Worm (Caenorhabditis elegans) whole organism, mixed stage, embryonic: ENCODE results near the gene prx-12.

ENCODE experiments used
- M03D4.4 ChIP-seq: sonication (generic microtip); optimal IDR thresholded peaks from 2 replicates; lab custom pipeline; 2017; ENCODE audit warnings: mild to moderate bottlenecking, missing genetic modification characterization, missing compliant biosample characterization
- ceh-39 ChIP-seq: fragments of 150-350 bp; optimal IDR thresholded peaks from 2 replicates; lab custom pipeline; 2014; ENCODE audit warnings: missing biosample characterization, missing genetic modification characterization
- ceh-43 ChIP-seq: fragments of 200-800 bp; sonication (Bioruptor generic); optimal IDR thresholded peaks from 2 replicates; lab custom pipeline; 2018; ENCODE audit warnings: mild to moderate bottlenecking, missing genetic modification characterization, moderate library complexity, missing compliant biosample characterization
- ceh-83 ChIP-seq: fragments of 200-800 bp; sonication (Bioruptor generic); optimal IDR thresholded peaks from 2 replicates; lab custom pipeline; 2018; ENCODE audit warnings: mild to moderate bottlenecking, missing genetic modification characterization, missing compliant biosample characterization
- ces-1 ChIP-seq: fragments of 150-350 bp; optimal IDR thresholded peaks from 2 replicates; lab custom pipeline; 2014; ENCODE audit warnings: missing biosample characterization, missing genetic modification reagents, missing genetic modification characterization
- cnd-1 ChIP-seq: fragments of 200-800 bp; sonication (Bioruptor generic); optimal IDR thresholded peaks from 2 replicates; lab custom pipeline; 2018; ENCODE audit warnings: mild to moderate bottlenecking, missing genetic modification characterization, missing compliant biosample characterization
- drap-1 ChIP-seq: fragments of 200-800 bp; sonication (Bioruptor generic); optimal IDR thresholded peaks from 3 replicates; lab custom pipeline; 2018; ENCODE audit warnings: mild to moderate bottlenecking, missing genetic modification characterization, missing compliant biosample characterization
- elt-1 ChIP-seq: sonication (generic microtip); optimal IDR thresholded peaks from 2 replicates; lab custom pipeline; 2017; ENCODE audit warnings: missing genetic modification characterization, mild to moderate bottlenecking, missing compliant biosample characterization, antibody characterized with exemption, moderate library complexity, borderline replicate concordance; ENCODE audit not compliant: insufficient read depth
- elt-3 ChIP-seq: fragments of 150-350 bp; optimal IDR thresholded peaks from 2 replicates; lab custom pipeline; 2014; ENCODE audit warnings: missing biosample characterization, missing genetic modification characterization
- flh-1 ChIP-seq: fragments of 200-800 bp; sonication (Bioruptor generic); optimal IDR thresholded peaks from 2 replicates; lab custom pipeline; 2018; ENCODE audit warnings: mild to moderate bottlenecking, missing genetic modification characterization, moderate library complexity, missing compliant biosample characterization
- ham-2 ChIP-seq: fragments of 200-800 bp; sonication (Bioruptor generic); optimal IDR thresholded peaks from 2 replicates; lab custom pipeline; 2018; ENCODE audit warnings: mild to moderate bottlenecking, missing genetic modification characterization, missing compliant biosample characterization
- hlh-1 ChIP-seq: fragments of 150-350 bp; optimal IDR thresholded peaks from 2 replicates; lab custom pipeline; 2014; ENCODE audit warnings: missing biosample characterization, missing genetic modification reagents, missing genetic modification characterization
- lin-13 ChIP-seq: fragments of 150-350 bp; optimal IDR thresholded peaks from 2 replicates; lab custom pipeline; 2014; ENCODE audit warnings: missing biosample characterization, missing genetic modification characterization
- lin-32 ChIP-seq: fragments of 200-800 bp; sonication (Bioruptor generic); optimal IDR thresholded peaks from 2 replicates; lab custom pipeline; 2018; ENCODE audit warnings: mild to moderate bottlenecking, missing genetic modification characterization, missing compliant biosample characterization
- lsy-2 ChIP-seq: fragments of 150-350 bp; optimal IDR thresholded peaks from 2 replicates; lab custom pipeline; 2014; ENCODE audit warnings: missing biosample characterization, missing genetic modification characterization
- mab-5 ChIP-seq: fragments of 150-350 bp; optimal IDR thresholded peaks from 2 replicates; lab custom pipeline; 2014; ENCODE audit warnings: missing biosample characterization, missing genetic modification characterization
- mls-2 ChIP-seq: sonication (generic microtip); optimal IDR thresholded peaks from 2 replicates; lab custom pipeline; 2016; ENCODE audit warnings: mild to moderate bottlenecking, missing genetic modification characterization, moderate library complexity, missing compliant biosample characterization
- nhr-12 ChIP-seq: fragments of 150-350 bp; optimal IDR thresholded peaks from 2 replicates; lab custom pipeline; 2014; ENCODE audit warnings: missing biosample characterization, missing genetic modification characterization
- nhr-2 ChIP-seq: fragments of 150-350 bp; optimal IDR thresholded peaks from 2 replicates; lab custom pipeline; 2014; ENCODE audit warnings: missing biosample characterization, missing genetic modification characterization
- nhr-237 ChIP-seq: fragments of 150-350 bp; optimal IDR thresholded peaks from 2 replicates; lab custom pipeline; 2014; ENCODE audit warnings: missing biosample characterization, missing genetic modification characterization
- nhr-28 ChIP-seq: fragments of 150-350 bp; optimal IDR thresholded peaks from 2 replicates; lab custom pipeline; 2014; ENCODE audit warnings: missing biosample characterization, missing genetic modification characterization
- nhr-76 ChIP-seq: sonication (generic microtip); optimal IDR thresholded peaks from 2 replicates; lab custom pipeline; 2017; ENCODE audit warnings: missing biosample characterization, missing genetic modification characterization
- pha-4 ChIP-seq: fragments of 150-350 bp; optimal IDR thresholded peaks from 2 replicates; lab custom pipeline; 2018; ENCODE audit warnings: missing biosample characterization, missing genetic modification reagents, missing genetic modification characterization
- sem-2 ChIP-seq: fragments of 200-800 bp; sonication (Bioruptor generic); optimal IDR thresholded peaks from 2 replicates; lab custom pipeline; 2018; ENCODE audit warnings: mild to moderate bottlenecking, missing genetic modification characterization, missing compliant biosample characterization
- snpc-4 ChIP-seq: fragments of 150-350 bp; optimal IDR thresholded peaks from 2 replicates; lab custom pipeline; 2014; ENCODE audit warnings: missing biosample characterization, missing genetic modification characterization
- sptf-1 ChIP-seq: sonication (generic microtip); optimal IDR thresholded peaks from 2 replicates; lab custom pipeline; 2017; ENCODE audit warnings: mild to moderate bottlenecking, missing genetic modification characterization, moderate library complexity, missing compliant biosample characterization
- tbx-8 ChIP-seq: fragments of 200-800 bp; sonication (Bioruptor generic); optimal IDR thresholded peaks from 2 replicates; lab custom pipeline; 2018; ENCODE audit warnings: mild to moderate bottlenecking, missing genetic modification characterization, moderate library complexity, missing compliant biosample characterization
- unc-120 ChIP-seq: sonication (generic microtip); optimal IDR thresholded peaks from 2 replicates; lab custom pipeline; 2017; ENCODE audit warnings: missing genetic modification characterization, missing compliant biosample characterization; ENCODE audit not compliant: poor library complexity, severe bottlenecking
- unc-39 ChIP-seq: fragments of 150-350 bp; optimal IDR thresholded peaks from 2 replicates; lab custom pipeline; 2014; ENCODE audit warnings: missing biosample characterization, missing genetic modification characterization
- unc-62 ChIP-seq: fragments of 150-350 bp; optimal IDR thresholded peaks from 2 replicates; lab custom pipeline; 2014; ENCODE audit warnings: missing biosample characterization, missing genetic modification reagents, missing genetic modification characterization
- ztf-11 ChIP-seq: fragments of 150-350 bp; optimal IDR thresholded peaks from 2 replicates; lab custom pipeline; 2014; ENCODE audit warnings: missing biosample characterization, missing genetic modification characterization

prx-12 gene

DNA sequence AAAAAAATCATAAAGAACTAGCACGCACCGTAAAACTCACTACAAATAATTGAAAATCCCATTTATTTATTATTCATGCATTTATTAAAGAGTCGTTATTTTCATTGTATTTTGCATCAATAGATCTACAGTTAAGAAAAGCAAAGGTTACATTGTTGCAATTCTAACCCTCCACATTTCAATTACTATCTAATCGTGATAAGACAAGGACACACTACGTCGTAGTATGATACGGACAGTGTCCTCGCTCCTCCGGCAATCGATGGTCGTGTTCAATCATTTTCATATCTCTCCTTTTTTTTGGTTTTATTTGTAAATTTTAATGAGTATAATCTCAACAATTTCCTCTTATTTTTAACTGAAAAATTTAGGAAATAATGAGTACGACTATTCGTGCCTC is at the start of gene prx-12:
prx-12 (plus strand) TSS at position 371 of the 400 bp plus-strand sequence.
- TF ChIP-seq nhr-28 (tag; lab: Kevin White, UChicago) (no peak), snpc-4 (tag; lab: Kevin White, UChicago) (no peak), mls-2 (tag; lab: Kevin White, UChicago) (no peak), nhr-76 (no peak), ceh-43 (GFP tag; lab: Kevin White, UChicago) (no peak), unc-62 (GFP tag; lab: Kevin White, UChicago) (no peak), pha-4 (tag; lab: Kevin White, UChicago) (no peak), nhr-2 (no peak), unc-39 (tag; lab: Kevin White, UChicago) (no peak), nhr-237 (tag; lab: Kevin White, UChicago) (no peak), elt-1 (no peak), drap-1 (GFP tag; lab: Kevin White, UChicago) (no peak)
- TF ChIP-seq, all 35 proteins: peak for 0

DNA sequence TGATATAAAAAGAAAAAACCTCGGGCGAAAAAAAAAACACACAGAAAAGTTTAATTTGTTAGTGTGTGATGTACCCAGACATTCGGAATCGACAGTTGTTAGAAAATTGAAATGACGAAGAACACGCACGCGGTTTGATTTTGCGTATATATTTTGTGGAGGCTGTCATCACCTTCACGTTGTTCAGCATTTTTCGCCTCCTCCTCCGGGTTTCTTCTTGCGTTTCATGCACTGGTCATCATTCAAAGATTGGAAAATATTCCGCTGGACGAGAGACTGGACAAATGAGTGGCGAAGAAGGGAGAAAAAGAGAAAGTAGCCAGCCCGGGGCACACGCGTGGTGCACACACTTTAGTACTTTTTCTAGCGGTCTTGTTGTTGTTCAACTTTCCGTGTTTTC is 48.2 kb upstream of the prx-12 start:
- TF ChIP-seq unc-62 (GFP tag; lab: Kevin White, UChicago) (peak; percentile 21), nhr-237 (tag; lab: Kevin White, UChicago) (no peak), hlh-1 (tag; lab: Kevin White, UChicago) (peak; percentile 61)

DNA sequence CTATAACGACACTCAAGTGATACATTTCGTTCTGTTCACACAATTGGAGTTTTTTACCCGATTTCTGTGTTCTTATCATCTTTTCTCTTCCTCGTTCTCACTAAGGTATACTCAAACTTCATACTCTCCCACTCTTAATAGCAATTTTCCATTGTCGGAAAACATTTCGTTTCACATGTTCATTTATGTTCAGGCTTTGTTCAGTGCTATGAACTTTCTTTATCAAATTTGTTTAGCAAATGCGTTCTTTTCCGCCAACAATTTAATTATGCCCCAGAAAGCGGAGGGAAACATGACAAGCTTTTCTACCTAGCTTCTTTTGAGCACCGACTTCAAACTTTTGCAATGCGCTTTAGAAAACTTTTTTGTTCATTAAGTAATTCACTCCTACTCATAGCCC is 47.6 kb upstream of the prx-12 start:
- no peak for TF ChIP-seq nhr-237 (tag; lab: Kevin White, UChicago)
- TF ChIP-seq ces-1: peak; percentile 89

DNA sequence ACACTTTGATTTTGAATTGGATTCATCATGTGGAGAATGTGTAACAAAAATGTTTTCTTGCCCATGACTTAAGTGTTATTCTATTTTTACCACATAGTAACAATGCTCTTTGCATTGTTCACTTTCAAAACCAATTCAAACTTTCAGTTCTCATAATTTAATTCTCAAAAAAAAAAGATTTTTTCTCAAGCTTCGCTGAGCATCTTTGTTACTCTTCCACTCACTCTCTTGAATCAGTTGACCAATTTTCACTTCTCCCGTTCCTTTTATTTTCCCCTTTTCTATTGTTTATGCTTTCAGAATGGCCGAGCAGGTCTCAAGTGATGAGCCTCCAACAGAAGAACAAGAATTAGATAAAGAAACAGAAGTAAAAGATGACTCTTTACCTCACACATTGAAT is 46.9 kb upstream of the prx-12 start, which contains the start of gene oct-2:
oct-2 (plus strand) TSS at position 301 of the 400 bp plus-strand sequence.
- no peak for TF ChIP-seq pha-4 (tag; lab: Kevin White, UChicago)
- TF ChIP-seq M03D4.4 (tag; lab: Kevin White, UChicago): no peak
- no peak for TF ChIP-seq ham-2 (GFP tag; lab: Kevin White, UChicago)
- no peak for TF ChIP-seq elt-1
- no peak for TF ChIP-seq tbx-8
- TF ChIP-seq nhr-2: no peak
- no peak for TF ChIP-seq mls-2 (tag; lab: Kevin White, UChicago)
- TF ChIP-seq ceh-39 (tag; lab: Kevin White, UChicago): no peak
- TF ChIP-seq sem-2 (GFP tag; lab: Kevin White, UChicago): no peak
- TF ChIP-seq ztf-11 (tag; lab: Kevin White, UChicago): no peak
- TF ChIP-seq drap-1 (GFP tag; lab: Kevin White, UChicago): no peak
- no peak for TF ChIP-seq flh-1 (GFP tag; lab: Kevin White, UChicago)
- no peak for TF ChIP-seq ces-1
- no peak for TF ChIP-seq nhr-12 (tag; lab: Kevin White, UChicago)
- no peak for TF ChIP-seq mab-5
- TF ChIP-seq nhr-28 (tag; lab: Kevin White, UChicago): no peak
- TF ChIP-seq lin-13: no peak
- TF ChIP-seq ceh-83 (GFP tag; lab: Kevin White, UChicago): no peak
- no peak for TF ChIP-seq elt-3 (tag; lab: Kevin White, UChicago)
- TF ChIP-seq lsy-2: no peak

DNA sequence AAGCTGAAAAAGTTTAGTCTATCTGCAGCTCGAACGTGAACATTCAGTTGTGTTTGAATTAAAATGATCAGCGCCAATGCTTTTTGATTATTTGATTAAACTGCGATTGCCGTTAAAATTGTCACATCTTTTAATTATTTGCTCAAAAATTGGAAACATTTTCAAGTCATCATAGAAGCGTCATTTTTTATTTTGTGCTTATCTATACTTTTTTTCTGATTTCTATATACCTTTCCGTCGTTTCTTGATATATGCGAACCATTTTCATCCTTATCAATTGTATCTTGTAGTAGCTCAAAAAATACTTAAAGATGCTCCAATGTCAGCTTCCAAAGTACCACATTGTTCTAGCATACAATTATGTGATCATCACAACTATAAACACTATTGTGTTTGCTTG is 41.8 kb upstream of the prx-12 start:
- TF ChIP-seq lin-32 (GFP tag; lab: Kevin White, UChicago): no peak
- no peak for TF ChIP-seq cnd-1 (tag; lab: Kevin White, UChicago)
- TF ChIP-seq nhr-12 (tag; lab: Kevin White, UChicago): no peak
- no peak for TF ChIP-seq ham-2 (GFP tag; lab: Kevin White, UChicago)
- no peak for TF ChIP-seq unc-39 (tag; lab: Kevin White, UChicago)
- TF ChIP-seq tbx-8: no peak
- TF ChIP-seq nhr-237 (tag; lab: Kevin White, UChicago): no peak
- no peak for TF ChIP-seq unc-62 (GFP tag; lab: Kevin White, UChicago)
- no peak for TF ChIP-seq mab-5
- no peak for TF ChIP-seq ceh-83 (GFP tag; lab: Kevin White, UChicago)
- no peak for TF ChIP-seq ceh-39 (tag; lab: Kevin White, UChicago)
- TF ChIP-seq sptf-1 (tag; lab: Kevin White, UChicago): no peak
- no peak for TF ChIP-seq unc-120
